Fruit fly (Drosophila melanogaster): ENCODE measurements around the gene IKKbeta.

dm6 chr3R:16069266-16069665 is 20.0 kb upstream of the IKKbeta start:
- TF ChIP-seq Blimp-1 (GFP tag; optimal IDR thresholded peaks at IDR 0.05) (no peak), Hr38 (GFP tag; optimal IDR thresholded peaks at IDR 0.05) (no peak), eg (GFP tag; IDR thresholded peaks at IDR 0.05) (no peak), CG11762 (GFP tag; optimal IDR thresholded peaks at IDR 0.05; ENCODE audit: insufficient read depth) (no peak), Sox102F (GFP tag; optimal IDR thresholded peaks at IDR 0.05) (no peak), CG6276 (GFP tag; optimal IDR thresholded peaks at IDR 0.05) (no peak), CG16779 (tag; optimal IDR thresholded peaks at IDR 0.05) (no peak), fkh (GFP tag; optimal IDR thresholded peaks at IDR 0.05) (peak; percentile 98), CG31627 (GFP tag; optimal IDR thresholded peaks at IDR 0.05) (no peak), CG34406 (GFP tag; optimal IDR thresholded peaks at IDR 0.05) (no peak), OdsH (GFP tag; optimal IDR thresholded peaks at IDR 0.05) (no peak), vri (GFP tag; optimal IDR thresholded peaks at IDR 0.05) (no peak)
